Worm (Caenorhabditis elegans): ENCODE data around the gene nrf-5.
A peak's percentile ranks its signal among the peaks of the same experiment; 100 is the strongest.

Gene nrf-5

ce11 chrV:13787948-13788681, 40.0 kb upstream of the nrf-5 start:
- TF ChIP-seq elt-2 (tag; optimal IDR thresholded peaks at IDR 0.05) (no peak), lin-11 (tag; optimal IDR thresholded peaks at IDR 0.05) (no peak), ceh-22 (tag; optimal IDR thresholded peaks at IDR 0.05) (no peak), elt-4 (tag; optimal IDR thresholded peaks at IDR 0.05) (no peak), pag-3 (tag; optimal IDR thresholded peaks at IDR 0.05; ENCODE audit: borderline replicate concordance) (no peak), unc-55 (GFP tag; optimal IDR thresholded peaks at IDR 0.05) (no peak), T23F11.4 (GFP tag; optimal IDR thresholded peaks at IDR 0.05) (no peak), hlh-15 (tag; optimal IDR thresholded peaks at IDR 0.05) (no peak), fkh-6 (tag; optimal IDR thresholded peaks at IDR 0.05) (no peak), pax-1 (tag; optimal IDR thresholded peaks at IDR 0.05) (no peak), pqm-1 (tag; optimal IDR thresholded peaks at IDR 0.05) (no peak), gmeb-2 (tag; optimal IDR thresholded peaks at IDR 0.05) (no peak), ceh-18 (tag; optimal IDR thresholded peaks at IDR 0.05) (no peak), unc-3 (GFP tag; conservative IDR thresholded peaks at IDR 0.05) (no peak), unc-3 (tag; optimal IDR thresholded peaks at IDR 0.05) (no peak), eyg-1 (tag; optimal IDR thresholded peaks at IDR 0.05) (no peak), zip-5 (tag; optimal IDR thresholded peaks at IDR 0.05) (no peak), K09A11.1 (tag; optimal IDR thresholded peaks at IDR 0.05; ENCODE audit: insufficient read depth) (no peak)

ce11 chrV:13789362-13789761, 38.7 kb upstream of the nrf-5 start:
- no peak for TF ChIP-seq hlh-13 (GFP tag; optimal IDR thresholded peaks at IDR 0.05)
- peak; percentile 42 for TF ChIP-seq fax-1 (tag; optimal IDR thresholded peaks at IDR 0.05)
- TF ChIP-seq eyg-1 (tag; optimal IDR thresholded peaks at IDR 0.05), result no peak
- no peak for TF ChIP-seq lin-11 (tag; optimal IDR thresholded peaks at IDR 0.05)
- no peak for TF ChIP-seq odd-2 (tag; optimal IDR thresholded peaks at IDR 0.05)
- peak; percentile 27 for TF ChIP-seq ceh-6 (GFP tag; optimal IDR thresholded peaks at IDR 0.05)
- TF ChIP-seq gmeb-2 (tag; optimal IDR thresholded peaks at IDR 0.05), result no peak
- TF ChIP-seq sox-4 (tag; optimal IDR thresholded peaks at IDR 0.05), result no peak
- TF ChIP-seq ceh-22 (tag; optimal IDR thresholded peaks at IDR 0.05), result no peak
- TF ChIP-seq ceh-19 (GFP tag; optimal IDR thresholded peaks at IDR 0.05), result peak; percentile 31
- peak; percentile 18 for TF ChIP-seq C08G9.2 (tag; optimal IDR thresholded peaks at IDR 0.05)
- peak; percentile 90 for TF ChIP-seq ceh-30 (tag; optimal IDR thresholded peaks at IDR 0.05)
- peak; percentile 57 for TF ChIP-seq pax-1 (tag; optimal IDR thresholded peaks at IDR 0.05)
- peak; percentile 47 for TF ChIP-seq hlh-8 (tag; optimal IDR thresholded peaks at IDR 0.05)
- peak; percentile 73 for TF ChIP-seq ets-4 (tag; optimal IDR thresholded peaks at IDR 0.05)
- TF ChIP-seq tbx-2 (tag; optimal IDR thresholded peaks at IDR 0.05), result peak; percentile 79
- peak; percentile 54 for TF ChIP-seq unc-86 (tag; optimal IDR thresholded peaks at IDR 0.05)
- TF ChIP-seq unc-3 (GFP tag; conservative IDR thresholded peaks at IDR 0.05), result 0 out of 2 replicates have a peak, but pooled peaks have one; percentile 34
- no peak for TF ChIP-seq unc-3 (tag; optimal IDR thresholded peaks at IDR 0.05)
- no peak for TF ChIP-seq pha-4 (tag; optimal IDR thresholded peaks at IDR 0.05)
- TF ChIP-seq mec-3 (tag; optimal IDR thresholded peaks at IDR 0.05; ENCODE audit: borderline replicate concordance), result no peak
- no peak for TF ChIP-seq nhr-232 (tag; optimal IDR thresholded peaks at IDR 0.05)
- peak; percentile 40 for TF ChIP-seq unc-42 (tag; optimal IDR thresholded peaks at IDR 0.05)
- peak; percentile 38 for TF ChIP-seq pha-2 (tag; optimal IDR thresholded peaks at IDR 0.05)
- TF ChIP-seq ref-2 (tag; optimal IDR thresholded peaks at IDR 0.05), result peak; percentile 41
- no peak for TF ChIP-seq ceh-9 (tag; optimal IDR thresholded peaks at IDR 0.05)
- TF ChIP-seq che-1 (tag; optimal IDR thresholded peaks at IDR 0.05), result no peak
- no peak for TF ChIP-seq pqm-1 (tag; optimal IDR thresholded peaks at IDR 0.05)
- TF ChIP-seq ttx-3 (tag; optimal IDR thresholded peaks at IDR 0.05), result no peak
- no peak for TF ChIP-seq pros-1 (tag; optimal IDR thresholded peaks at IDR 0.05)
- TF ChIP-seq dmd-4 (tag; optimal IDR thresholded peaks at IDR 0.05; ENCODE audit: borderline replicate concordance), result peak; percentile 83
- no peak for TF ChIP-seq zip-5 (tag; optimal IDR thresholded peaks at IDR 0.05)
- no peak for TF ChIP-seq tbx-7 (tag; optimal IDR thresholded peaks at IDR 0.05)
- TF ChIP-seq ceh-18 (tag; optimal IDR thresholded peaks at IDR 0.05), result peak; percentile 85
- no peak for TF ChIP-seq pag-3 (tag; optimal IDR thresholded peaks at IDR 0.05; ENCODE audit: borderline replicate concordance)
- no peak for TF ChIP-seq ceh-24 (tag; optimal IDR thresholded peaks at IDR 0.05)
- TF ChIP-seq K02D7.2 (tag; optimal IDR thresholded peaks at IDR 0.05), result no peak
- TF ChIP-seq ceh-48 (tag; optimal IDR thresholded peaks at IDR 0.05), result peak; percentile 70
- peak; percentile 27 for TF ChIP-seq Y22D7AL.16 (tag; optimal IDR thresholded peaks at IDR 0.05)
- peak; percentile 86 for TF ChIP-seq unc-55 (GFP tag; optimal IDR thresholded peaks at IDR 0.05)
- TF ChIP-seq rnt-1 (tag; optimal IDR thresholded peaks at IDR 0.05), result peak; percentile 76
- TF ChIP-seq pat-9 (tag; optimal IDR thresholded peaks at IDR 0.05), result peak; percentile 33
